Worm (Caenorhabditis elegans): ENCODE data around the gene zipt-16.
"Not testable (repeated sequence)": the region's sequence is repeated elsewhere in the genome, so short reads cannot be mapped to it uniquely, and the experiment has no call there.

DNA sequence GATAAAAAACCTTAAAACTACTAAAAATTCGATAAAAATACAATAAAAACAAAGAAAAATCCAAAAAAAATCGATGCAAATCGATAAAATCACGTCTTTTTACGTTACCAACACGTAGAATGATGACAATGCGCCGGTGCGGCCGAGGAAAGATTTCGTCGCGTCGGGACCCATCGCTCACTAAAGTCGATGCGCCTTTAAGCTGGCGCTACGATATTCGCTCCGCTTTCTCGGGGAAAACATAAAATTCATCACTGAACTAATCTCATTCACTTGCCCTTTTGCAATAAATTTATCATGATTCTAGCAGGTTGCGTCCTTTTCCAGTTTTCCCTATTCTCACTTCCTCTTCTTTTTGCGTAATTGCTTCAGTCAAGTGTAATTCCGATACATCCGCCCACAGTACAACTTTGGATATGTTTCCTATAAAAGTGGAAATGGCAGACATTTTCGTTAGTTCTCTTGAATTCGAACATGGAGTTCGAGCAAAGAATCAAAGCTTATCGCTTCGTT is 20.8 kb downstream of the zipt-16 start, which contains the start of gene col-157:
- TF ChIP-seq tbx-37 (GFP tag; conservative IDR thresholded peaks at IDR 0.05); ama-1 (optimal IDR thresholded peaks at IDR 0.05); B0310.2 (tag; optimal IDR thresholded peaks at IDR 0.05); tbx-11 (GFP tag; IDR thresholded peaks at IDR 0.05); hnd-1 (tag; optimal IDR thresholded peaks at IDR 0.05); tra-4 (tag; optimal IDR thresholded peaks at IDR 0.05): not testable (repeated sequence)
